Worm (Caenorhabditis elegans) whole organism, L4/young adult: ENCODE data around the gene T28F12.1.
A peak's percentile ranks its signal among the peaks of the same experiment; 100 is the strongest.

Source experiments
- W03F9.2 ChIP-seq: fragments of 150-350 bp; optimal IDR thresholded peaks from 2 replicates; lab custom pipeline; 2014; ENCODE audit warnings: missing biosample characterization, missing genetic modification characterization
- dao-5 ChIP-seq: sonication (generic microtip); optimal IDR thresholded peaks from 2 replicates; lab custom pipeline; 2016; ENCODE audit warnings: missing genotype, missing genetic modification characterization, moderate library complexity, missing compliant biosample characterization
- him-1 ChIP-seq: sonication (generic microtip); optimal IDR thresholded peaks from 2 replicates; lab custom pipeline; 2016; ENCODE audit warnings: missing genotype, missing genetic modification reagents, missing genetic modification characterization, missing compliant biosample characterization

Gene T28F12.1

ce11 chrV:4499156-4499808 lies 13.6 kb upstream of the T28F12.1 start:
- TF ChIP-seq dao-5 (no peak), W03F9.2 (tag; lab: Kevin White, UChicago) (no peak), him-1 (tag; lab: Kevin White, UChicago) (peak; percentile 29)

ce11 chrV:4500709-4501108 lies 12.1 kb upstream of the T28F12.1 start:
- TF ChIP-seq W03F9.2 (tag; lab: Kevin White, UChicago) (no peak), him-1 (tag; lab: Kevin White, UChicago) (no peak), dao-5 (no peak)

- TF ChIP-seq him-1 (tag; lab: Kevin White, UChicago) (no peak), W03F9.2 (tag; lab: Kevin White, UChicago) (no peak), dao-5 (no peak)
These were observed 10.9 kb upstream of the T28F12.1 start for ce11 chrV:4501974-4502373.

ce11 chrV:4502624-4503023 lies 10.2 kb upstream of the T28F12.1 start:
- TF ChIP-seq him-1 (tag; lab: Kevin White, UChicago) = no peak
- no peak for TF ChIP-seq W03F9.2 (tag; lab: Kevin White, UChicago)
- no peak for TF ChIP-seq dao-5

DNA sequence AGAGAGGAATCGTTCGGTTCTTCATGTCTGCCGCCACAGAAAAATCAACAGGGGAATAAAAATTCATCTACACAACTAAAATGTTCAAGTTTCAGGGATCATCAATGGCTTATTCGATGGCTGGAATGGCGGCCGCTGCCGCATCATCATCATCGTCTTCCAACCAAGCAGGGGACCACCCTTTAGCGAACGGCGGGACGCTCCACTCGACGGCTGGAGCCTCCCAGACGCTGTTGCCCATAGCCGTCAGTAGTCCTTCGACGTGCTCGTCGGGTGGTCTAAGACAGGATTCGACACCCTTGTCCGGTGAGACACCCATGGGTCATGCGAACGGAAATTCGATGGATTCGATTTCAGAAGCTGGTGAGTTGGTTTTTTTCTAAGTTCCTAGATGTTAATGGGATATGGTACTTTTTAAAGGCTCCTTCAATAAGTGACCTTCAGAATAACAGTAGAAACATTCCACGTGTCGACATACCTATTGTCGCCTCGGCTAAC lies 8.9 kb upstream of the T28F12.1 start:
- no peak for TF ChIP-seq him-1 (tag; lab: Kevin White, UChicago)
- TF ChIP-seq W03F9.2 (tag; lab: Kevin White, UChicago) = no peak
- no peak for TF ChIP-seq dao-5

DNA sequence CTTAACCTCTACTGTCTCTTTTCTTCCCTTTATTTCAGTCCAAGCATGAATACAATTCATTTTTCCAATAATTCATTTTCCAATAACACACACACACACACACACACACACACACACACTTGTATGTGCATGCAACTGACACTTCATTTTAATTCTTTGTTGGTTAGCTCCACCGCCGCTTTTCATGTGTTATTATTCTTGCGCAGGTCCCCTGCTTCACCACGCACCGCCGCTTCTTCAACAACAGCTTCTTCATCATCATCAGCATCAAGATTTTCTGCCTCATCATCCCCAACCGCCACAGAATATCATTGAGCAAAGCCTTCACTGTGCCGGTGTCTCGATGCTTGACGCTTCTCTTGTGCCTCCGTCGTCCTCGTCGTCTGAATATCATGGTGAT lies 8.4 kb upstream of the T28F12.1 start:
- TF ChIP-seq W03F9.2 (tag; lab: Kevin White, UChicago) (no peak), him-1 (tag; lab: Kevin White, UChicago) (no peak), dao-5 (no peak)

DNA sequence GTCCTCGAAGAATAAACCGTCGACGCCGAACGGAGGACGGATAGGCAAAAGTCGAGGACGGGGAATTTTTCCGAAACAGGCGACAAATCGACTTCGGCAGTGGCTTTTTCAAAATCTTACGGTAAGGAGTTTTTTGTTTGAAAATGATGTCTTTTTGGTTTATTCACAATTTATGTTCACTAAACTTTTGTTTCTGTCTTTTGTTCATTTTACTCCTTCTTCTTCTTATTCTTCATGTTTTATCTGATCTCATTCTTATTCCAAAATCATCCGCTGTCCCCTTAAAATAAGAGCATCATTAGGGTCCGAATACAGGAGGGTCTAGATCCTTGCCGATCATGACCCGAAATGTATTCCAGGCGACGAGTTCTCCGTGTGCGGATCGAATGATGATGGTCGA lies 7.8 kb upstream of the T28F12.1 start:
- TF ChIP-seq him-1 (tag; lab: Kevin White, UChicago) (no peak), W03F9.2 (tag; lab: Kevin White, UChicago) (no peak), dao-5 (no peak)

DNA sequence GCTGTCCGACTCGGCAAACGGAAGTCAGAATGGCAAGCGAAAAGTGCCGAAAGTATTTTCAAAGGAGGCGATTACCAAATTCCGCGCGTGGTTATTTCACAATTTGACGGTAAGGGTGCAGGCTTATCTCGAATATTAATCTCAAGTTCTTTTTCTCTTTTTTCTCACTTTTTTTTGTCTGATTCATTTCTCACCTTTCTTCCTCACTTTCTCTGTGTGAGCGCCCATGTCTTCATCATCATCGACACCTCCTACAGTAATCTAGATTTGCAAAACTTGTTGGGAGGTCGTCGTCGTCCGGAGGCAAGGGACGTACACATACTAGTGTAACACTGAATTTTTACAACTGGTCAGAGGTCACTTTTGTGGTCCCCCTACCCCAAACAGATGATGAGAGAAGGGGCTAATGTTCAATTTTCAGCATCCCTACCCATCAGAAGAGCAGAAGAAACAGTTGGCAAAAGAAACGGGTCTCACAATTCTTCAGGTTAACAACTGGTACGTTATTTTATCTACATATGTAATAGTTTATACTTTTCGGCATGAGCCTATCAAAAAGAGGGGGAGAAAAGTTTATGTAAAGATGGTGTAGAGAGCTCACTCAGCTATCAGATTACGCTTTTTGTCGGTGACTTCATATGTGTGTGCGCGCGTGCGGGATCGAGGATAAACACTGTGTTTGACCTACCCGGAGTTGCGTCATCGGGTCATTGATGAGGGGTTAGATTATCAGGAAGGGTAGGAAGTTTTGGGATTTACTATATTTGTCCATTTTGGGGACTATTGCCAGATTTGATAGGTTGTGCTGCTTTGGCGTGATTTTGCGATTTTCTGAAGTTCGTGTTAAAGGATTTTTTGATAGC lies 7.2 kb upstream of the T28F12.1 start:
- TF ChIP-seq dao-5 (no peak), W03F9.2 (tag; lab: Kevin White, UChicago) (no peak), him-1 (tag; lab: Kevin White, UChicago) (no peak)

ce11 chrV:4506681-4507080 lies 6.2 kb upstream of the T28F12.1 start:
- TF ChIP-seq W03F9.2 (tag; lab: Kevin White, UChicago) (no peak), dao-5 (no peak), him-1 (tag; lab: Kevin White, UChicago) (no peak)

DNA sequence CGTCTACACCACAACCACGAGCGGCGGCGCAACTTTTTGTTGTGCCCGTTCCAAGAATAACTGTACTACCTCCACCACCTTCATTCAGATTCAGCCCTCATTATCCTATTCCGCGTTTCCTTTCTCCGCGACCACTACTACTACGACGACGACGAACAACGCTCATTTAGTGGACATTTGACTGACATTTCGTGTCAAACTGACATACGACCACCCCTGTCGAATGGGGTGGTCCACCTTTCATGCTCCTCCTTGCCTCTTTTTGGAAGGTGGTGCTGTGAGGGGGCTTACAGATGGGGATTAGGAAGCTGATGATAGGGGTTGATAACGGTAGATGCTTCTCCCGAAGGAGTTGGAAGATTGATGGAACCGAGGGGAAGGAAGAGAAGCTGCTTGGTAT lies 5.7 kb upstream of the T28F12.1 start:
- TF ChIP-seq W03F9.2 (tag; lab: Kevin White, UChicago) = no peak
- TF ChIP-seq dao-5 = no peak
- no peak for TF ChIP-seq him-1 (tag; lab: Kevin White, UChicago)

DNA sequence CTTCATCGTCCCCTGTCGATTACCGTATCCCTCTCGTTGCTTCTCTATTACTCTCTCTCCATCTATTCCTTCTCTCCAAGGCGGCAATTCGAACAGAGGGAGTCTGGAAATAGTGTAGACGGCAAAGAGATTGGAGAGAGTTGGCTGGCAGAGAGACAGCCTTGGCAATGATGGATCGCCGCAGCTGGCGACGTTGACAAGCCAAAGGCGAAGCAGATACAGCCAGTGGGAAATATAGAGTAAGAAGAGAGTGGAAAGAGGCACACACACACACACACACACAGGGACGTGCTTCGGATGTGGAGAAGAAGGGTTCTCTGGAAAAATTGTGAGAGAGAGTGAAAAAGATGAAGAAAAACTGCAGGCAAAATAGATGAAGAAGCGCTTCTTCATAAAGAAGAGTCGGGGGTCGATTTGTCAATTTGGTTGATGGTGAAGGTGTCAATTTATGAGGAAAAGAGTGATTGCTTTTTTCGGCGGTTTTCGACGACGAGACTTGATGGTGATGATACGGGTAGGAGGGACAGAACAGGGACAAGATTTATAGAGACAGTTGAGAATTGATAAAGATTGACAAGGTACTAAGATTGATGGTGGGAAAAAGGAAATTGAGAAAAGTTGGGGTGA lies 4.9 kb upstream of the T28F12.1 start:
- TF ChIP-seq dao-5 = no peak
- no peak for TF ChIP-seq W03F9.2 (tag; lab: Kevin White, UChicago)
- peak; percentile 58 for TF ChIP-seq him-1 (tag; lab: Kevin White, UChicago)

ce11 chrV:4508772-4509171 lies 4.1 kb upstream of the T28F12.1 start:
- no peak for TF ChIP-seq him-1 (tag; lab: Kevin White, UChicago)
- TF ChIP-seq dao-5 = no peak
- no peak for TF ChIP-seq W03F9.2 (tag; lab: Kevin White, UChicago)

ce11 chrV:4509319-4509937 lies 3.4 kb upstream of the T28F12.1 start:
- TF ChIP-seq dao-5 (no peak), him-1 (tag; lab: Kevin White, UChicago) (no peak), W03F9.2 (tag; lab: Kevin White, UChicago) (no peak)
